Worm (Caenorhabditis elegans) whole organism, L3 larva: ENCODE results near the gene tin-10.

ENCODE experiments used
- R02D3.7 ChIP-seq: fragments of 150-350 bp; optimal IDR thresholded peaks from 2 replicates; lab custom pipeline; 2014; ENCODE audit warnings: missing biosample characterization, missing genetic modification characterization
- ama-1 ChIP-seq: fragments of 150-350 bp; optimal IDR thresholded peaks from 2 replicates; lab custom pipeline; 2018
- ceh-16 ChIP-seq: sonication (generic microtip); optimal IDR thresholded peaks from 2 replicates; lab custom pipeline; 2017; ENCODE audit warnings: missing biosample characterization, missing genetic modification characterization
- daf-12 ChIP-seq: fragments of 150-350 bp; optimal IDR thresholded peaks from 2 replicates; lab custom pipeline; 2014; ENCODE audit warnings: missing biosample characterization, missing genetic modification reagents, missing genetic modification characterization
- egl-27 ChIP-seq: sonication (generic microtip); optimal IDR thresholded peaks from 4 replicates; lab custom pipeline; 2017; ENCODE audit warnings: missing biosample characterization, missing genetic modification reagents, missing genetic modification characterization
- egl-5 ChIP-seq: fragments of 150-350 bp; optimal IDR thresholded peaks from 2 replicates; lab custom pipeline; 2017; ENCODE audit warnings: missing biosample characterization, missing genetic modification reagents, missing genetic modification characterization, inconsistent platforms
- elt-1 ChIP-seq: fragments of 150-350 bp; optimal IDR thresholded peaks from 2 replicates; lab custom pipeline; 2014; ENCODE audit warnings: missing biosample characterization, missing genetic modification characterization
- elt-2 ChIP-seq: sonication (generic microtip); optimal IDR thresholded peaks from 2 replicates; lab custom pipeline; 2016; ENCODE audit warnings: missing genetic modification reagents, mild to moderate bottlenecking, missing genetic modification characterization, missing compliant biosample characterization
- elt-3 ChIP-seq, 3 experiments: fragments of 150-350 bp in 1 of 3; sonication (generic microtip) in 2 of 3; optimal IDR thresholded peaks; 2 replicates in 2 of 3; 4 replicates in 1 of 3; lab custom pipeline; 2014 to 2017; ENCODE audit warnings: missing biosample characterization in 3 of 3, missing genetic modification characterization in 3 of 3
- fkh-10 ChIP-seq: sonication (generic microtip); optimal IDR thresholded peaks from 2 replicates; lab custom pipeline; 2017; ENCODE audit warnings: missing biosample characterization, missing genetic modification reagents, missing genetic modification characterization
- fkh-2 ChIP-seq: fragments of 150-350 bp; optimal IDR thresholded peaks from 2 replicates; lab custom pipeline; 2014; ENCODE audit warnings: missing biosample characterization, missing genetic modification reagents, missing genetic modification characterization
- hmg-11 ChIP-seq: sonication (generic microtip); optimal IDR thresholded peaks from 2 replicates; lab custom pipeline; 2016; ENCODE audit warnings: missing genetic modification characterization, missing compliant biosample characterization
- jun-1 ChIP-seq: fragments of 150-350 bp; optimal IDR thresholded peaks from 2 replicates; lab custom pipeline; 2014; ENCODE audit warnings: missing biosample characterization, missing genetic modification reagents, missing genetic modification characterization
- lin-15B ChIP-seq: fragments of 150-350 bp; optimal IDR thresholded peaks from 2 replicates; lab custom pipeline; 2014; ENCODE audit warnings: missing biosample characterization, missing genetic modification characterization
- lin-39 ChIP-seq: fragments of 150-350 bp; optimal IDR thresholded peaks from 2 replicates; lab custom pipeline; 2018; ENCODE audit warnings: missing biosample characterization, missing genetic modification reagents, missing genetic modification characterization
- lsy-12 ChIP-seq: sonication (generic microtip); optimal IDR thresholded peaks from 2 replicates; lab custom pipeline; 2016; ENCODE audit warnings: mild to moderate bottlenecking, missing genetic modification characterization, missing compliant biosample characterization
- mml-1 ChIP-seq: fragments of 150-350 bp; sonication (generic microtip); optimal IDR thresholded peaks from 3 replicates; lab custom pipeline; 2014; ENCODE audit warnings: missing biosample characterization, missing genetic modification characterization
- nfya-1 ChIP-seq: sonication (generic microtip); optimal IDR thresholded peaks from 2 replicates; lab custom pipeline; 2017; ENCODE audit warnings: missing genetic modification characterization, mild to moderate bottlenecking, missing compliant biosample characterization, antibody characterized with exemption, moderate library complexity; ENCODE audit not compliant: insufficient read depth
- nhr-11 ChIP-seq: fragments of 150-350 bp; optimal IDR thresholded peaks from 2 replicates; lab custom pipeline; 2014; ENCODE audit warnings: missing biosample characterization, missing genetic modification characterization
- nhr-12 ChIP-seq: fragments of 150-350 bp; optimal IDR thresholded peaks from 2 replicates; lab custom pipeline; 2014; ENCODE audit warnings: missing biosample characterization, missing genetic modification characterization
- nhr-23 ChIP-seq: fragments of 150-350 bp; optimal IDR thresholded peaks from 2 replicates; lab custom pipeline; 2014; ENCODE audit warnings: missing biosample characterization, missing genetic modification reagents, missing genetic modification characterization
- nhr-237 ChIP-seq: fragments of 150-350 bp; optimal IDR thresholded peaks from 2 replicates; lab custom pipeline; 2014; ENCODE audit warnings: missing biosample characterization, missing genetic modification characterization
- nhr-43 ChIP-seq: sonication (generic microtip); optimal IDR thresholded peaks from 2 replicates; lab custom pipeline; 2016; ENCODE audit warnings: mild to moderate bottlenecking, missing genetic modification characterization, missing compliant biosample characterization; ENCODE audit not compliant: poor library complexity, severe bottlenecking
- nhr-67 ChIP-seq: fragments of 150-350 bp; optimal IDR thresholded peaks from 2 replicates; lab custom pipeline; 2014; ENCODE audit warnings: missing biosample characterization, missing genetic modification characterization
- nhr-76 ChIP-seq: fragments of 150-350 bp; sonication (generic microtip); optimal IDR thresholded peaks from 5 replicates; lab custom pipeline; 2014; ENCODE audit warnings: missing biosample characterization, missing genetic modification characterization
- nhr-77 ChIP-seq: fragments of 150-350 bp; optimal IDR thresholded peaks from 2 replicates; lab custom pipeline; 2014; ENCODE audit warnings: missing biosample characterization, missing genetic modification characterization
- pha-4 ChIP-seq: fragments of 150-350 bp; optimal IDR thresholded peaks from 2 replicates; lab custom pipeline; 2014; ENCODE audit warnings: missing biosample characterization, missing genetic modification reagents, missing genetic modification characterization
- sea-2 ChIP-seq: fragments of 150-350 bp; sonication (generic microtip); optimal IDR thresholded peaks from 4 replicates; lab custom pipeline; 2014; ENCODE audit warnings: missing biosample characterization, missing genetic modification reagents, missing genetic modification characterization
- skn-1 ChIP-seq: fragments of 150-350 bp; optimal IDR thresholded peaks from 2 replicates; lab custom pipeline; 2014; ENCODE audit warnings: missing biosample characterization, missing genetic modification characterization
- snpc-4 ChIP-seq: fragments of 150-350 bp; optimal IDR thresholded peaks from 2 replicates; lab custom pipeline; 2014; ENCODE audit warnings: missing biosample characterization, missing genetic modification characterization
- tbx-2 ChIP-seq: sonication (generic microtip); optimal IDR thresholded peaks from 2 replicates; lab custom pipeline; 2016; ENCODE audit warnings: mild to moderate bottlenecking, missing genetic modification characterization, missing compliant biosample characterization
- unc-62 ChIP-seq: fragments of 150-350 bp; sonication (generic microtip); optimal IDR thresholded peaks from 4 replicates; lab custom pipeline; 2014; ENCODE audit warnings: missing biosample characterization, missing genetic modification reagents, missing genetic modification characterization
- zag-1 ChIP-seq: fragments of 150-350 bp; optimal IDR thresholded peaks from 2 replicates; lab custom pipeline; 2014; ENCODE audit warnings: missing biosample characterization, missing genetic modification characterization
- ztf-11 ChIP-seq: fragments of 150-350 bp; optimal IDR thresholded peaks from 2 replicates; lab custom pipeline; 2014; ENCODE audit warnings: missing biosample characterization, missing genetic modification characterization
- ztf-4 ChIP-seq: fragments of 150-350 bp; optimal IDR thresholded peaks from 2 replicates; lab custom pipeline; 2014; ENCODE audit warnings: missing biosample characterization, missing genetic modification characterization

tin-10 gene

DNA sequence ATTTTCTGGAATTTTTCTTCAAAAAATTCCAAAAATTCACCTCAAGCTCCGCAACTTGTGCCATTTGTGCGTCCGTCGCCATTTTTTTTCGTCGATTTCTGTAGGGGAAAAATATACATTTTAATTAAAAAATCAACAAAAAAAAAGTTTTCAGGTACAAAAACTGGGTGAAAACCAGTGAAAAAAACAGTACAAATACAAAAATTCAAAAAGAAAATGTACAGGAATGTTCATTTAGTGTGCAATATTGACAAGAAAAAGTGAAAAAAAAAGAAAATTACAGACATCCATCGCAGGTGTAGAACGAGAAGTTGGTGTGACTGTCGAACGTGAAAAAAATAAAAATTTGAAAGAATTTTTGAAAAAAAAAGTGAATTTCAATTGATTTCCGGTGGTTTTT is at the start of gene tin-10:
Gene tin-10 (minus strand): TSS at position 101 of the 400 bp plus-strand sequence.
- no peak for TF ChIP-seq ztf-11 (tag; lab: Kevin White, UChicago)
- no peak for TF ChIP-seq pha-4 (tag; lab: Kevin White, UChicago)
- no peak for TF ChIP-seq lsy-12
- TF ChIP-seq R02D3.7 (tag; lab: Kevin White, UChicago): no peak
- no peak for TF ChIP-seq nhr-76 (tag; lab: Kevin White, UChicago)
- no peak for TF ChIP-seq tbx-2
- TF ChIP-seq unc-62: no peak
- TF ChIP-seq elt-1 (tag; lab: Kevin White, UChicago): no peak
- no peak for TF ChIP-seq ama-1 (lab: Kevin White, UChicago)
- no peak for TF ChIP-seq nhr-11 (tag; lab: Kevin White, UChicago)
- no peak for TF ChIP-seq fkh-2
- TF ChIP-seq nhr-77 (tag; lab: Kevin White, UChicago): no peak
- no peak for TF ChIP-seq zag-1 (tag; lab: Kevin White, UChicago)
- TF ChIP-seq egl-5: no peak
- TF ChIP-seq mml-1 (tag; lab: Kevin White, UChicago): no peak
- TF ChIP-seq, all 47 proteins: peak for 0

DNA sequence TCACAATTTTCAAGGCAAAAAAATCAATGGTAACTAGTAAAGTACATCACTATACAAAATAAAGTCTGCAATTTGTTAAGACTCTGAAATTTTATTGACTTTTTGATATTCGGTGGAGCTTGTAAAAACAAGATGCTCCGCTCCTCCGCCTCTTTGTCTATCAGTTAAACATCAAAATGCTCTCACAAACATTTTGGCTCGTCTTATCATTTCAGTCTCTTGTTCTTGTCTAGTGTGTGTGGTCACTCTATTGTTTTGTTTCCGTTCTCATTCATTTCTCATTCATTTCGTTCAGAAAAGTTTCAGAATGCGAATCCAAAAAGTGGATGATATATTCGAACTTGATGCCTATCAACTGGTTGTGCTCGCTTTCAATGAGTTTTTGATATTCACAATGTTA is 45.4 kb upstream of the tin-10 start, which contains the start of gene Y66D12A.13:
Gene Y66D12A.13 (plus strand): TSS at position 301 of the 400 bp plus-strand sequence.
- TF ChIP-seq elt-2 (tag; lab: Kevin White, UChicago): peak; percentile 23
- no peak for TF ChIP-seq ztf-4 (tag; lab: Kevin White, UChicago)

- no peak for TF ChIP-seq nhr-43 (tag; lab: Kevin White, UChicago)
- TF ChIP-seq daf-12 (tag; lab: Kevin White, UChicago): no peak
- no peak for TF ChIP-seq elt-3 (tag; optimal IDR thresholded peaks at IDR 0.05; lab: Kevin White, UChicago)
- TF ChIP-seq nhr-23: no peak
Observed at ce11 chrIII:11544947-11545346, 42.3 kb upstream of the tin-10 start.

ce11 chrIII:11535453-11535852 is 32.8 kb upstream of the tin-10 start:
- no peak for TF ChIP-seq zag-1 (tag; lab: Kevin White, UChicago)
- no peak for TF ChIP-seq nhr-76 (tag; lab: Kevin White, UChicago)
- TF ChIP-seq R02D3.7 (tag; lab: Kevin White, UChicago): no peak
- no peak for TF ChIP-seq nhr-67 (tag; lab: Kevin White, UChicago)
- TF ChIP-seq ceh-16 (tag; lab: Kevin White, UChicago): no peak
- TF ChIP-seq nhr-237 (tag; lab: Kevin White, UChicago): no peak
- TF ChIP-seq snpc-4 (tag; lab: Kevin White, UChicago): no peak
- no peak for TF ChIP-seq sea-2 (GFP tag; lab: Kevin White, UChicago)
- TF ChIP-seq lin-39: no peak
- no peak for TF ChIP-seq egl-27 (tag; lab: Kevin White, UChicago)
- TF ChIP-seq jun-1 (tag; lab: Kevin White, UChicago): no peak
- TF ChIP-seq pha-4 (tag; lab: Kevin White, UChicago): no peak
- TF ChIP-seq fkh-10 (GFP tag; lab: Kevin White, UChicago): no peak
- no peak for TF ChIP-seq elt-3 (tag; optimal IDR thresholded peaks at IDR 0.05; lab: Kevin White, UChicago)
- no peak for TF ChIP-seq elt-2 (tag; lab: Kevin White, UChicago)
- no peak for TF ChIP-seq nhr-43 (tag; lab: Kevin White, UChicago)

DNA sequence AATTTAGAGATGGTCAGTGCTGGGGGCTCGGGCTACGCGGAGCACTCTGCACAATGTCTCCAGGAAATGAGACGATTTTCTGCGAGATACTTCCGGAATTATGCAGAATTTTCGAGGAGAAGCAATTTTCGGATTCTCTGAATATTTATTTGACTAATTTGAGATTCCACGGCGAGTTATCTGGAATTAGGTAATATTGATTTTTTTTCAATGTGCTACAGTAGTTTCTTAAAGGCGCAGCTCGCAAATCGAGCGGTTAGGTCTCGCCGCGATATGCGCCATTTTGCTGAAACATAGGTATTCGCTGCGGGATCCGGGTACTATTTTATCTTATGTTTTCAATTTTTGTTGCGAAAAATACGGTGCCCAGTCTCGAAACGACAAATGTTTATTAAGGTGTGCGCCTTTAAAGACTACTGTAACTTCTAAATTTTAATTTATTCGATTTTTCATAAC is 32.0 kb upstream of the tin-10 start, which contains the start of gene nrps-1:
Gene nrps-1 (plus strand): TSS at position 51 of the 456 bp plus-strand sequence.
- TF ChIP-seq egl-5 (no peak), elt-2 (tag; lab: Kevin White, UChicago) (no peak)

DNA sequence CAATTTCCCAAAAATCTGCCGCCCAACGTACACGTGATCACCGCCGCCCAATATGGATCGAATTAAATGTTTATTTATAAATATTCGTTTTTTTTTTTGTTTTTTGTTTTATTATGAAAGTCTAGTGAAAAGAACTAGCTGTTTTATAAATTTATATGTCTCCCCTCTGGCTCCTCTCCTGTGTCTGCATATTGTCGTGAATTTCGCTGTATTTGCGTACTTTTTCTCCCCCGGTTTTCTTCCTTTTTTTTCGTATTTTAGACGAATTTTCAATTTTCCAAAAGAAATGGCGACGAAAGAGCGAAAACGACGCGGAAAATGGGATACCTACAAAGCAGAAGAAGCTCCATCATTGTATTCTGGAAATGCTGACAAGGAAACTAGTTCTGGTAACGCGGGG is 23.7 kb upstream of the tin-10 start, which contains the start of gene xpb-1:
Gene xpb-1 (plus strand): TSS at position 262 of the 400 bp plus-strand sequence.
- TF ChIP-seq nhr-23 (peak; percentile 7), lin-15B (tag; lab: Kevin White, UChicago) (peak; percentile 44), hmg-11 (tag; lab: Kevin White, UChicago) (peak; percentile 29), nfya-1 (tag; lab: Kevin White, UChicago) (peak; percentile 20), skn-1 (tag; lab: Kevin White, UChicago) (no peak), egl-27 (tag; lab: Kevin White, UChicago) (no peak), pha-4 (tag; lab: Kevin White, UChicago) (peak; percentile 13), fkh-10 (GFP tag; lab: Kevin White, UChicago) (no peak), fkh-2 (no peak), nhr-12 (tag; lab: Kevin White, UChicago) (no peak)
